Fruit fly (Drosophila melanogaster) whole organism, prepupa: ENCODE data around the gene Sema5c.

Experiments
- Blimp-1 ChIP-seq: fragments of 200-800 bp; sonication (Bioruptor generic); optimal IDR thresholded peaks from 3 replicates; lab custom pipeline; 2017; ENCODE audit warnings: missing biosample characterization, missing genetic modification characterization, mild to moderate bottlenecking, moderate library complexity, missing genetic modification reagents
- CG10669 ChIP-seq: fragments of 200-800 bp; sonication (Bioruptor generic); optimal IDR thresholded peaks from 3 replicates; lab custom pipeline; 2018; ENCODE audit warnings: missing biosample characterization, mild to moderate bottlenecking, missing genetic modification characterization, moderate library complexity
- CG11294 ChIP-seq: fragments of 200-800 bp; sonication (Bioruptor generic); IDR thresholded peaks from 2 replicates; pipeline ENCODE4 v1.3.6; 2022; ENCODE audit warnings: missing biosample characterization, missing genetic modification characterization
- CG11762 ChIP-seq: fragments of 200-800 bp; sonication (Bioruptor generic); optimal IDR thresholded peaks from 3 replicates; lab custom pipeline; 2016; ENCODE audit warnings: missing biosample characterization, missing genetic modification characterization; ENCODE audit not compliant: insufficient read depth
- CG11902 ChIP-seq: fragments of 200-800 bp; sonication (Bioruptor generic); optimal IDR thresholded peaks from 3 replicates; lab custom pipeline; 2016; ENCODE audit warnings: missing biosample characterization, missing genetic modification characterization
- CG15336 ChIP-seq: fragments of 200-800 bp; sonication (Bioruptor generic); IDR thresholded peaks from 2 replicates; pipeline ENCODE4 v1.3.6; 2022; ENCODE audit warnings: missing biosample characterization, missing genetic modification characterization
- CG1621 ChIP-seq: fragments of 200-800 bp; sonication (Bioruptor generic); optimal IDR thresholded peaks from 3 replicates; lab custom pipeline; 2018; ENCODE audit warnings: missing biosample characterization, mild to moderate bottlenecking, missing genetic modification characterization
- CG16779 ChIP-seq: fragments of 200-800 bp; sonication (Bioruptor generic); optimal IDR thresholded peaks from 3 replicates; lab custom pipeline; 2017; ENCODE audit warnings: missing biosample characterization, mild to moderate bottlenecking, missing genetic modification characterization
- CG31627 ChIP-seq: fragments of 200-800 bp; sonication (Bioruptor generic); optimal IDR thresholded peaks from 3 replicates; lab custom pipeline; 2016; ENCODE audit warnings: missing biosample characterization, missing genetic modification characterization
- CG32006 ChIP-seq: fragments of 200-800 bp; sonication (Bioruptor generic); optimal IDR thresholded peaks from 3 replicates; lab custom pipeline; 2017; ENCODE audit warnings: missing biosample characterization, mild to moderate bottlenecking, missing genetic modification characterization
- CG34406 ChIP-seq: fragments of 200-800 bp; sonication (Bioruptor generic); optimal IDR thresholded peaks from 3 replicates; lab custom pipeline; 2016; ENCODE audit warnings: missing biosample characterization, missing genetic modification characterization
- CG6276 ChIP-seq: fragments of 200-800 bp; sonication (Bioruptor generic); optimal IDR thresholded peaks from 2 replicates; lab custom pipeline; 2017; ENCODE audit warnings: missing biosample characterization, mild to moderate bottlenecking, missing genetic modification characterization
- CG6792 ChIP-seq: fragments of 200-800 bp; sonication (Bioruptor generic); optimal IDR thresholded peaks from 3 replicates; lab custom pipeline; 2016; ENCODE audit warnings: missing biosample characterization, missing genetic modification characterization
- CG6808 ChIP-seq: fragments of 200-800 bp; sonication (Bioruptor generic); optimal IDR thresholded peaks from 3 replicates; lab custom pipeline; 2017; ENCODE audit warnings: missing biosample characterization, missing genetic modification characterization, mild to moderate bottlenecking, moderate library complexity, missing genetic modification reagents
- CG6854 ChIP-seq: fragments of 200-800 bp; sonication (Bioruptor generic); optimal IDR thresholded peaks from 2 replicates; lab custom pipeline; 2017; ENCODE audit warnings: missing biosample characterization, mild to moderate bottlenecking, missing genetic modification characterization
- CG7368 ChIP-seq: fragments of 200-800 bp; sonication (Bioruptor generic); optimal IDR thresholded peaks from 3 replicates; lab custom pipeline; 2016; ENCODE audit warnings: missing biosample characterization, missing genetic modification characterization
- CG8119 ChIP-seq: fragments of 200-800 bp; sonication (Bioruptor generic); IDR thresholded peaks from 3 replicates; pipeline ENCODE4 v1.3.6; 2022; ENCODE audit warnings: missing biosample characterization, missing genetic modification characterization
- CG8319 ChIP-seq: fragments of 200-800 bp; sonication (Bioruptor generic); optimal IDR thresholded peaks from 3 replicates; lab custom pipeline; 2016; ENCODE audit warnings: missing biosample characterization, missing genetic modification characterization
- Eip75B ChIP-seq: fragments of 200-800 bp; sonication (Bioruptor generic); optimal IDR thresholded peaks from 3 replicates; lab custom pipeline; 2016; ENCODE audit warnings: missing biosample characterization, missing genetic modification characterization
- Ets21C ChIP-seq: fragments of 200-800 bp; sonication (Bioruptor generic); optimal IDR thresholded peaks from 3 replicates; lab custom pipeline; 2016; ENCODE audit warnings: missing biosample characterization, missing genetic modification characterization
- Gug ChIP-seq: fragments of 200-800 bp; sonication (Bioruptor generic); IDR thresholded peaks from 2 replicates; pipeline ENCODE4 v1.3.6; 2022; ENCODE audit warnings: missing biosample characterization, missing genetic modification characterization
- Hr38 ChIP-seq: sonication (Bioruptor generic); optimal IDR thresholded peaks from 2 replicates; lab custom pipeline; 2016; ENCODE audit warnings: missing biosample characterization, missing genetic modification characterization
- Hr39 ChIP-seq: fragments of 200-800 bp; sonication (Bioruptor generic); optimal IDR thresholded peaks from 2 replicates; lab custom pipeline; 2016; ENCODE audit warnings: missing biosample characterization, missing genetic modification characterization
- Hr4 ChIP-seq: fragments of 200-800 bp; sonication (Bioruptor generic); optimal IDR thresholded peaks from 3 replicates; lab custom pipeline; 2016; ENCODE audit warnings: missing biosample characterization, missing genetic modification characterization
- Met ChIP-seq: fragments of 200-800 bp; sonication (Bioruptor generic); optimal IDR thresholded peaks from 3 replicates; lab custom pipeline; 2016; ENCODE audit warnings: missing biosample characterization, missing genetic modification characterization
- OdsH ChIP-seq: fragments of 200-800 bp; sonication (Bioruptor generic); optimal IDR thresholded peaks from 3 replicates; lab custom pipeline; 2016; ENCODE audit warnings: missing biosample characterization, missing genetic modification characterization
- Smox ChIP-seq: fragments of 200-800 bp; sonication (Bioruptor generic); optimal IDR thresholded peaks from 3 replicates; lab custom pipeline; 2016; ENCODE audit warnings: missing biosample characterization, missing genetic modification characterization
- Sox102F ChIP-seq: fragments of 200-800 bp; sonication (Bioruptor generic); optimal IDR thresholded peaks from 2 replicates; lab custom pipeline; 2016; ENCODE audit warnings: missing biosample characterization, mild to moderate bottlenecking, missing genetic modification characterization
- Sox14 ChIP-seq: fragments of 200-800 bp; sonication (Bioruptor generic); optimal IDR thresholded peaks from 3 replicates; lab custom pipeline; 2016; ENCODE audit warnings: missing biosample characterization, missing genetic modification characterization
- achi ChIP-seq: fragments of 200-800 bp; sonication (Bioruptor generic); optimal IDR thresholded peaks from 3 replicates; lab custom pipeline; 2016; ENCODE audit warnings: missing biosample characterization, missing genetic modification characterization
- cyc ChIP-seq: fragments of 200-800 bp; sonication (Bioruptor generic); optimal IDR thresholded peaks from 3 replicates; lab custom pipeline; 2016; ENCODE audit warnings: missing biosample characterization, missing genetic modification characterization
- dsx ChIP-seq: fragments of 200-800 bp; optimal IDR thresholded peaks from 3 replicates; lab custom pipeline; 2019; ENCODE audit warnings: missing biosample characterization, mild to moderate bottlenecking, missing genetic modification characterization, moderate library complexity; ENCODE audit not compliant: poor library complexity, severe bottlenecking
- eg ChIP-seq: fragments of 200-800 bp; sonication (Bioruptor generic); IDR thresholded peaks from 3 replicates; pipeline ENCODE4 v1.3.6; 2022; ENCODE audit warnings: missing biosample characterization, missing genetic modification characterization
- esn ChIP-seq: fragments of 200-800 bp; sonication (Bioruptor generic); optimal IDR thresholded peaks from 2 replicates; lab custom pipeline; 2016; ENCODE audit warnings: missing biosample characterization, mild to moderate bottlenecking, missing genetic modification characterization, moderate library complexity
- fd59A ChIP-seq: fragments of 200-800 bp; sonication (Bioruptor generic); optimal IDR thresholded peaks from 2 replicates; lab custom pipeline; 2017; ENCODE audit warnings: missing biosample characterization, mild to moderate bottlenecking, missing genetic modification characterization, missing genetic modification reagents
- fd85E ChIP-seq: fragments of 200-800 bp; sonication (Bioruptor generic); optimal IDR thresholded peaks from 3 replicates; lab custom pipeline; 2016; ENCODE audit warnings: missing biosample characterization, missing genetic modification characterization
- fkh ChIP-seq: fragments of 200-800 bp; sonication (Bioruptor generic); optimal IDR thresholded peaks from 3 replicates; lab custom pipeline; 2017; ENCODE audit warnings: missing biosample characterization, mild to moderate bottlenecking, missing genetic modification characterization, moderate library complexity
- lz ChIP-seq: fragments of 200-800 bp; sonication (Bioruptor generic); optimal IDR thresholded peaks from 3 replicates; lab custom pipeline; 2016; ENCODE audit warnings: missing biosample characterization, missing genetic modification characterization
- net ChIP-seq: fragments of 200-800 bp; sonication (Bioruptor generic); optimal IDR thresholded peaks from 3 replicates; lab custom pipeline; 2016; ENCODE audit warnings: missing biosample characterization, missing genetic modification characterization
- pdm3 ChIP-seq: fragments of 200-800 bp; sonication (Bioruptor generic); optimal IDR thresholded peaks from 3 replicates; lab custom pipeline; 2016; ENCODE audit warnings: missing biosample characterization, missing genetic modification characterization
- salr ChIP-seq, 2 experiments: fragments of 200-800 bp; sonication (Bioruptor generic); optimal IDR thresholded peaks; 3 replicates each; lab custom pipeline; 2016 to 2018; ENCODE audit warnings: missing biosample characterization in 2 of 2, missing genetic modification characterization in 2 of 2, mild to moderate bottlenecking in 1 of 2
- spab ChIP-seq: fragments of 200-800 bp; sonication (Bioruptor generic); optimal IDR thresholded peaks from 2 replicates; lab custom pipeline; 2017; ENCODE audit warnings: missing biosample characterization, mild to moderate bottlenecking, missing genetic modification characterization, missing genetic modification reagents
- ss ChIP-seq, 2 experiments: fragments of 200-800 bp; sonication (Bioruptor generic); optimal IDR thresholded peaks; 2 replicates in 1 of 2; 3 replicates in 1 of 2; lab custom pipeline; 2017 to 2018; ENCODE audit warnings: mild to moderate bottlenecking in 2 of 2, missing biosample characterization in 2 of 2, missing genetic modification characterization in 2 of 2, moderate library complexity in 1 of 2
- svp ChIP-seq: fragments of 200-800 bp; sonication (Bioruptor generic); peaks from one replicate; lab custom pipeline; 2016; ENCODE audit warnings: missing biosample characterization, missing genetic modification characterization
- topi ChIP-seq: fragments of 200-800 bp; sonication (Bioruptor generic); optimal IDR thresholded peaks from 3 replicates; lab custom pipeline; 2016; ENCODE audit warnings: missing biosample characterization, missing genetic modification characterization

Gene Sema5c

DNA sequence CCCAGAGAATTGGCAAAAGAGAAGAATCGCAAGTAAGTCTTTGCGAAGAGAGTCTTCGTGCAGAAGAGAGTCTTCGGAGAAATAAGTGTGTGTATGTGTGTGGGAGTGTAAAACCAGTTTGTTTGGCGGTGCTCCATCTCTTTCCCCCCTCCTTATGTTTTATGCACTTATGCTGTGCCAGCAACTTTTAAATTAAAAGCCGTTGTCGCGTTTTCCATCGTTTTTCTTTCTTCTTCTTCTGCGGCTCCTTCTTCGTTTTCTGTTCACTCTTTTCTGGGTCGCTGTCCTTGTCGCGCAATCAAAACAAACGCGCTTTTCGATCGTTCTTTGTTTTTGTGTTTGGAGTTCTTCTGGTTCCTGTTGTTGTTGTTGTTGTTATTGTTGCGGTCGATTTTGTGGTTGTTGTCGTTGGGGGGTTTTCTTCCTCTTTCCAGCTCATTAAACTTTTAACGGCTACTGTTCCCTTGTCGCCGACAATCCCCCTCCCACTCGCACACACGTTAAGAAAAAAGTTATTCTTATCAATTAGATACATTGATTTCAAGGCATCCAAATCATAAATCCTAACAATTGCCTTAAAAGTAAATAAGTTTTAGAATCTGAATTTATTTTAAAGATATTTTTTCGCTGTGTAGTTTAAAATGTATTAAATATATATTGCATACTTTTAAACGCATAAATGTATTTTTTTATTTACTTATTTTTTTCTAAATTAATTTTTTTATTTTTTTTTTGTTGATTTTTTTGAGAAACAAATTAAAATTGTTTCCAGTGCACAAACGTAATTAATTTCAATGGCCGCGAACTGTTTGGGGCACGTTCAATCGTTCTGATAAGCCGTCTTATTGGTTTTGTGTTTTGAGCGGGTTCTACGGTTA, 29.7 kb upstream of the Sema5c start (continued):
- TF ChIP-seq Sox14 (GFP tag; lab: Kevin White, UChicago) (peak; percentile 77), Met (peak; percentile 87), pdm3 (GFP tag; lab: Kevin White, UChicago) (peak; percentile 57), CG34406 (GFP tag; lab: Kevin White, UChicago) (peak; percentile 84), fkh (GFP tag; lab: Kevin White, UChicago) (peak; percentile 7), Blimp-1 (peak; percentile 73), cyc (peak; percentile 77), Ets21C (GFP tag; lab: Kevin White, UChicago) (peak; percentile 31), OdsH (GFP tag; lab: Kevin White, UChicago) (peak; percentile 83), CG1621 (tag; lab: Kevin White, UChicago) (peak; percentile 21), Hr39 (GFP tag; lab: Kevin White, UChicago) (peak; percentile 75), Gug (peak; percentile 63; the same call in 1 of the 2 replicates), CG6854 (GFP tag; lab: Kevin White, UChicago) (peak; percentile 94), esn (GFP tag; lab: Kevin White, UChicago) (peak; percentile 84), CG11762 (GFP tag; lab: Kevin White, UChicago) (peak; percentile 59), CG6808 (GFP tag; lab: Kevin White, UChicago) (peak; percentile 62), CG32006 (GFP tag; lab: Kevin White, UChicago) (peak; percentile 80), CG7368 (GFP tag; lab: Kevin White, UChicago) (peak; percentile 58), fd59A (peak; percentile 26), CG8319 (peak; percentile 60), CG11294 (peak; percentile 39; the same call in 1 of the 2 replicates), Hr4 (GFP tag; lab: Kevin White, UChicago) (peak; percentile 35), CG16779 (tag; lab: Kevin White, UChicago) (peak; percentile 13), CG10669 (GFP tag; lab: Kevin White, UChicago) (peak; percentile 69), eg (GFP tag; lab: Robert Waterston, UW) (peak; percentile 70), achi (GFP tag; lab: Kevin White, UChicago) (peak; percentile 80), dsx (GFP tag; lab: Kevin White, UChicago) (peak; percentile 83), CG15336 (GFP tag; lab: Robert Waterston, UW) (peak; percentile 72), CG31627 (GFP tag; lab: Kevin White, UChicago) (peak; percentile 81), spab (GFP tag; lab: Kevin White, UChicago) (peak; percentile 63), fd85E (no peak), topi (GFP tag; lab: Kevin White, UChicago) (peak; percentile 82)
- TF ChIP-seq, all 60 proteins: peak for 58

DNA sequence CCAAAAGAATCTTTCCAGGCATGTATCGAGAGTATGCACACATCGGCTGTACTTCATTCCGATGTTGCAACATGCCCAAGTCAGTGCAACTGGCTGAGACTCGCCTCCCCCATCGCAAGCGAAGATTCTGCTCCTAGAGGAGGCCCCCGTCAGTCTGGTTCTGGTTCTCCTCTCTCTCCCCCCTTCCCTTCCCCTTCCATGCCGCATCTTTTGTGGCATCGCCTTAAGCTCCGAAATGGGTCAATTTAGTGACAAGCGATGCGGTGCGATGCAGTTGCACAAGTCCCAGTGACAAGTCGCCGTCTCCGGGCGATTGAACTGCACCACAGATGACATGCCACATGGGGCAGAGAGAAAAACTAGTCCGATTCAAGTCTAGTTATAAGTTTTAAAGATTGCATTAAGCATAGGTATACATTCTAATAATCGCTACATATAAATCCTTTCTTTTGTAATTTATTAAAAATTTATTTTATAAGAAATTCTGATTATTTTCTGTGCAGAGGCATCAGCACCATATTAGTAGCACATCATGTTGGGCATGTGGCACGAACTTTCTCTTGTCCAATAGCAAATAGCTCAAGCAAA, 27.5 kb upstream of the Sema5c start:
- no peak for TF ChIP-seq Hr39 (GFP tag; lab: Kevin White, UChicago)
- TF ChIP-seq Sox102F, result no peak
- no peak for TF ChIP-seq Hr38 (GFP tag; lab: Kevin White, UChicago)
- peak; percentile 65 for TF ChIP-seq CG8119 (GFP tag; lab: Robert Waterston, UW)
- TF ChIP-seq net, result no peak
- no peak for TF ChIP-seq fkh (GFP tag; lab: Kevin White, UChicago)
- no peak for TF ChIP-seq dsx (GFP tag; lab: Kevin White, UChicago)
- TF ChIP-seq CG1621 (tag; lab: Kevin White, UChicago), result no peak
- peak in 1 of 2 experiments; percentile 40 for TF ChIP-seq salr (GFP tag; optimal IDR thresholded peaks at IDR 0.05; lab: Kevin White, UChicago)
- TF ChIP-seq fd85E, result no peak
- TF ChIP-seq CG11902 (GFP tag; lab: Kevin White, UChicago), result no peak
- TF ChIP-seq CG32006 (GFP tag; lab: Kevin White, UChicago), result peak; percentile 78
- TF ChIP-seq Eip75B (GFP tag; lab: Kevin White, UChicago), result no peak
- no peak for TF ChIP-seq svp (GFP tag; lab: Kevin White, UChicago)
- no peak for TF ChIP-seq CG7368 (GFP tag; lab: Kevin White, UChicago)
- no peak for TF ChIP-seq lz (GFP tag; lab: Kevin White, UChicago)
- TF ChIP-seq CG34406 (GFP tag; lab: Kevin White, UChicago), result peak; percentile 29
- peak; percentile 41 for TF ChIP-seq Hr4 (GFP tag; lab: Kevin White, UChicago)
- peak; percentile 38 for TF ChIP-seq CG6276 (GFP tag; lab: Kevin White, UChicago)
- peak; percentile 34 for TF ChIP-seq OdsH (GFP tag; lab: Kevin White, UChicago)
- TF ChIP-seq Ets21C (GFP tag; lab: Kevin White, UChicago), result no peak
- peak; percentile 3 to 28 for TF ChIP-seq ss (GFP tag; optimal IDR thresholded peaks at IDR 0.05; lab: Kevin White, UChicago)
- TF ChIP-seq CG11762 (GFP tag; lab: Kevin White, UChicago), result peak; percentile 11
- TF ChIP-seq CG6792 (GFP tag; lab: Kevin White, UChicago), result no peak
- no peak for TF ChIP-seq Smox (GFP tag; lab: Kevin White, UChicago)
- no peak for TF ChIP-seq pdm3 (GFP tag; lab: Kevin White, UChicago)
- no peak for TF ChIP-seq CG11294
- no peak for TF ChIP-seq topi (GFP tag; lab: Kevin White, UChicago)
